Fruit fly (Drosophila melanogaster) whole organism, wandering third instar larva: ENCODE results near the gene Cpr11B.

Experiments
- CG32264 ChIP-seq: fragments of 200-800 bp; sonication (Bioruptor generic); optimal IDR thresholded peaks from 2 replicates; lab custom pipeline; 2016; ENCODE audit warnings: missing biosample characterization, missing genetic modification characterization
- CG9705 ChIP-seq: fragments of 200-800 bp; sonication (Bioruptor generic); optimal IDR thresholded peaks from 2 replicates; lab custom pipeline; 2018; ENCODE audit warnings: missing biosample characterization, mild to moderate bottlenecking, missing genetic modification characterization
- CrebA ChIP-seq: fragments of 200-800 bp; sonication (Bioruptor generic); optimal IDR thresholded peaks from 2 replicates; lab custom pipeline; 2016; ENCODE audit warnings: missing biosample characterization, mild to moderate bottlenecking, missing genetic modification characterization, borderline replicate concordance
- GATAd ChIP-seq: sonication (Bioruptor generic); optimal IDR thresholded peaks from 2 replicates; lab custom pipeline; 2016; ENCODE audit warnings: missing biosample characterization, missing genetic modification characterization
- Hr78 ChIP-seq: fragments of >200 bp; optimal IDR thresholded peaks from 2 replicates; lab custom pipeline; 2017; ENCODE audit warnings: missing biosample characterization, missing genetic modification characterization
- Jra ChIP-seq: sonication (Bioruptor generic); optimal IDR thresholded peaks from 2 replicates; lab custom pipeline; 2016; ENCODE audit warnings: missing biosample characterization, missing genetic modification characterization
- dmrt93B ChIP-seq: fragments of 200-800 bp; sonication (Bioruptor generic); optimal IDR thresholded peaks from 2 replicates; lab custom pipeline; 2018; ENCODE audit warnings: missing biosample characterization, mild to moderate bottlenecking, missing genetic modification characterization
- dsf ChIP-seq: sonication (Bioruptor generic); optimal IDR thresholded peaks from 2 replicates; lab custom pipeline; 2016; ENCODE audit warnings: missing biosample characterization, missing genetic modification characterization, borderline replicate concordance
- ey ChIP-seq: fragments of 200-800 bp; sonication (Bioruptor generic); optimal IDR thresholded peaks from 2 replicates; lab custom pipeline; 2016; ENCODE audit warnings: missing biosample characterization, missing genetic modification characterization
- fru ChIP-seq: fragments of 200-800 bp; sonication (Bioruptor generic); optimal IDR thresholded peaks from 3 replicates; lab custom pipeline; 2016; ENCODE audit warnings: missing biosample characterization, mild to moderate bottlenecking, missing genetic modification characterization
- h ChIP-seq: fragments of 200-800 bp; sonication (Bioruptor generic); optimal IDR thresholded peaks from 3 replicates; lab custom pipeline; 2016; ENCODE audit warnings: missing biosample characterization, mild to moderate bottlenecking, missing genetic modification characterization
- psq ChIP-seq: fragments of 200-800 bp; sonication (Bioruptor generic); optimal IDR thresholded peaks from 3 replicates; lab custom pipeline; 2017; ENCODE audit warnings: missing biosample characterization, mild to moderate bottlenecking, missing genetic modification characterization, moderate library complexity
- rgr ChIP-seq: fragments of 200-800 bp; sonication (Bioruptor generic); optimal IDR thresholded peaks from 3 replicates; lab custom pipeline; 2016; ENCODE audit warnings: missing biosample characterization, mild to moderate bottlenecking, missing genetic modification characterization
- usp ChIP-seq: fragments of >200 bp; optimal IDR thresholded peaks from 2 replicates; lab custom pipeline; 2017; ENCODE audit warnings: missing biosample characterization, missing genetic modification characterization

DNA sequence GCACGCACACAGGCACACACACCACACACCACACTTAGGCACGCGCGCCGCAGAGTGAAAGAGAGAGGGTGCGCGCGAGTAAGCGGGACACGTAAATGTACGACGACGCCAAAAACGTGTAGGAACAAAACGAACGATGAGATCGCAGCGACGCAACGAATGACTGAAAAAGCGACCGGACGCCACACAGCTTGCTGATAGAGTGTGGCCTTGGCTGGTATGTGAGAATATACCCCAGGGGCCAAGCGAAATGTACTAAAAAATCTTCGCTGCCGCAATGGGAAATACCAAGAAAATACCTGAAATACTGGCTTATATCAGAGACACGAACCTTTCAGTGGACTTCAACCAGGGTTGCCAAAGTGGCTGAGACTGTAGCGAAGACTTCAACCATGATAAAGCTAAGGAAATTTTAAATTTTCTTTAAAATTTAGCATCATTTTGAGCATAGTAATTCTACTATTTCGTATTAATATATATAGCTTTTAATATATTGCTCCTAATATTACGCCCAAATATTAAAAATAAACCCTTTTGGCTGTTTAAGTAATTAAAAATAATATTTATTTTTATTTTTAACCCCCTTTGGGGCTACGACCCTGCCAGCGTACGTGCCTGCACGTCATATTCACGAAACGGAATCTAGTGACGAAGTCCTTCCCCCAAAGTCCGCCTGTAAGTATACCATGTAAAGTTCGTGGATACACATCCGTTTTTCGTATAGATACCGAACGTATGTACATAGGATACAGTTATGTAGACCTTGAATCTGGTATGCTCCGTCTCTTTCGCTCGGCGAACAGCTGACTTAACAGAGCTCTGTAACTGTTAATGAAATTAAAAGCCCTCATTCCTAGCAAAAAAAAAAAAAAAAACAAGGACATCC lies 30.3 kb downstream of the Cpr11B start, which contains the start of gene Pits:
- TF ChIP-seq CrebA (GFP tag; lab: Kevin White, UChicago) (no peak), psq (GFP tag; lab: Kevin White, UChicago) (peak; percentile 68), h (GFP tag; lab: Kevin White, UChicago) (peak; percentile 95), Hr78 (GFP tag; lab: Kevin White, UChicago) (no peak), CG32264 (GFP tag; lab: Kevin White, UChicago) (no peak), dmrt93B (peak; percentile 1), dsf (no peak), Jra (GFP tag; lab: Kevin White, UChicago) (peak; percentile 16), CG9705 (GFP tag; lab: Kevin White, UChicago) (no peak), fru (GFP tag; lab: Kevin White, UChicago) (peak; percentile 26), ey (GFP tag; lab: Kevin White, UChicago) (no peak), GATAd (no peak), usp (GFP tag; lab: Kevin White, UChicago) (no peak), rgr (GFP tag; lab: Kevin White, UChicago) (peak; percentile 49)
